Worm (Caenorhabditis elegans): ENCODE measurements around the gene C53B7.2.

- TF ChIP-seq unc-130 (tag; optimal IDR thresholded peaks at IDR 0.05), result no peak
- TF ChIP-seq lin-35 (GFP tag; optimal IDR thresholded peaks at IDR 0.05), result no peak
- TF ChIP-seq skn-1 (tag; optimal IDR thresholded peaks at IDR 0.05), result no peak
- no peak for TF ChIP-seq ama-1 (optimal IDR thresholded peaks at IDR 0.05)
- TF ChIP-seq lin-13 (GFP tag; optimal IDR thresholded peaks at IDR 0.05), result no peak
- TF ChIP-seq unc-62 (GFP tag; optimal IDR thresholded peaks at IDR 0.05), result no peak
- TF ChIP-seq lin-15B (tag; optimal IDR thresholded peaks at IDR 0.05), result no peak
- no peak for TF ChIP-seq blmp-1 (tag; optimal IDR thresholded peaks at IDR 0.05)
- TF ChIP-seq ceh-8 (GFP tag; optimal IDR thresholded peaks at IDR 0.05), result no peak
- TF ChIP-seq nhr-237 (tag; optimal IDR thresholded peaks at IDR 0.05), result no peak
- TF ChIP-seq nhr-11 (tag; optimal IDR thresholded peaks at IDR 0.05), result no peak
These were observed 7.3 kb downstream of the C53B7.2 start, which contains the start of gene rig-3 for ce11 chrX:6853318-6853717.
